Worm (Caenorhabditis elegans) whole organism, midembryonic: Measurements from ENCODE around the gene str-255.

Experiments used
- T22C8.4 ChIP-seq: fragments of 200-800 bp; sonication (Bioruptor generic); IDR thresholded peaks from 2 replicates; pipeline ENCODE4 v1.3.6; 2022; ENCODE audit warnings: missing genetic modification characterization, missing compliant biosample characterization
- cog-1 ChIP-seq: sonication (generic microtip); optimal IDR thresholded peaks from 2 replicates; lab custom pipeline; 2016; ENCODE audit warnings: missing genetic modification characterization, missing compliant biosample characterization
- flt-1 ChIP-seq: fragments of 200-800 bp; sonication (Bioruptor generic); IDR thresholded peaks from 2 replicates; pipeline ENCODE4 v1.3.6; 2022; ENCODE audit warnings: missing genetic modification characterization, missing compliant biosample characterization
- klf-2 ChIP-seq: fragments of 200-800 bp; sonication (Bioruptor generic); conservative IDR thresholded peaks from 2 replicates; pipeline ENCODE4 v1.3.6; 2022; ENCODE audit warnings: missing genetic modification reagents, missing genetic modification characterization, missing compliant biosample characterization
- med-1 ChIP-seq: sonication (generic microtip); optimal IDR thresholded peaks from 2 replicates; lab custom pipeline; 2017; ENCODE audit warnings: missing genetic modification characterization, mild to moderate bottlenecking, missing compliant biosample characterization, antibody characterized with exemption, missing genetic modification reagents; ENCODE audit not compliant: insufficient read depth
- ref-1 ChIP-seq: fragments of 200-800 bp; sonication (Bioruptor generic); conservative IDR thresholded peaks from 2 replicates; pipeline ENCODE4 v1.3.6; 2022; ENCODE audit warnings: missing genetic modification reagents, missing genetic modification characterization, missing compliant biosample characterization
- tab-1 ChIP-seq: fragments of 200-800 bp; sonication (Bioruptor generic); IDR thresholded peaks from 2 replicates; pipeline ENCODE4 v1.3.6; 2022; ENCODE audit warnings: missing genetic modification characterization, missing compliant biosample characterization
- ztf-23 ChIP-seq: fragments of 200-800 bp; sonication (Bioruptor generic); IDR thresholded peaks from 2 replicates; pipeline ENCODE4 v1.3.6; 2022; ENCODE audit warnings: missing genetic modification reagents, missing genetic modification characterization, missing compliant biosample characterization
- ztf-29 ChIP-seq: fragments of 200-800 bp; sonication (Bioruptor generic); IDR thresholded peaks from 2 replicates; pipeline ENCODE4 v1.3.6; 2022; ENCODE audit warnings: missing genetic modification reagents, missing genetic modification characterization, missing compliant biosample characterization

str-255 gene

DNA sequence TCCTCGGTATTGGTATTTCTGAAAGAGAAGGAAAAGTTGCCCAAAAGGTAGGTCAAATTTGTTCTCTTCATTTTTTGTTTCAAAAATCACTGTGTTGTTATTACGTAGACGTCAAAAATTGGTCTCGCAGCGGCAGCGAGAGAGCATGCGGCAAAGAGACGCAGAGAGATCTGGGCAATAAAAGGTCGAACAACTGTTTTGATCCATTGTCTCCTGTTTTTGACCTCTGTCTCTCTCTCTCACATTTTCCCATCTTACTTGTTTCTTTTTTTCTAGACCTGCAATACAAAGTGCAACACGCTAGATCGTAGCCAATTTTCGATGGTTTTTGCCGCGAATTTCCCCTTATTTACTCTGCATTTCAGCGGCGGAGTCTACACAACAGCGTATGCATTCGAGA lies 37.1 kb downstream of the str-255 start:
- TF ChIP-seq T22C8.4 (GFP tag; lab: Robert Waterston, UW) (0 out of 2 replicates have a peak, but pooled peaks have one; percentile 19), med-1 (GFP tag; lab: Kevin White, UChicago) (no peak)

DNA sequence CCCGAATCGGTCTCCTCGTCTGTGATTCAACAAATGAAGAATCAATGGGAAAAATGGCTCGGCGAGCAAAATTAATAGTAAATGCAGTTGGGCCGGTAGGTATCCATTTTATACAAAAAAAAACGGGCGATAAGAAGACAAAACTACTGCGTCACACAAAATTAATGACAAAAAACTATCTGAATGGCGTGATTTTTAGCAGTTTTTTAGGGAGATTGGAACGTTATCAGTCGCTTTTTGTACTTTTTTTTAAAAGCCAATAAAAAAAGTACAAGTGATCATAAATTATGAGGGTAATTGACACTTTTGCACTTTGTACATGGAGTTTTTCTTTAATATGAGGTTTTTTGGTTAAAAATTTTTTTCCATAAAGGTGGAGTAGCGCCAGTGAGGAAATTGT lies 40.5 kb downstream of the str-255 start:
- no peak for TF ChIP-seq klf-2
- no peak for TF ChIP-seq ztf-29 (GFP tag; lab: Robert Waterston, UW)
- no peak for TF ChIP-seq cog-1 (tag; lab: Kevin White, UChicago)
- no peak for TF ChIP-seq flt-1
- TF ChIP-seq tab-1 (GFP tag; lab: Robert Waterston, UW): no peak
- no peak for TF ChIP-seq ztf-23
- TF ChIP-seq T22C8.4 (GFP tag; lab: Robert Waterston, UW): no peak
- no peak for TF ChIP-seq ref-1
- no peak for TF ChIP-seq med-1 (GFP tag; lab: Kevin White, UChicago)

DNA sequence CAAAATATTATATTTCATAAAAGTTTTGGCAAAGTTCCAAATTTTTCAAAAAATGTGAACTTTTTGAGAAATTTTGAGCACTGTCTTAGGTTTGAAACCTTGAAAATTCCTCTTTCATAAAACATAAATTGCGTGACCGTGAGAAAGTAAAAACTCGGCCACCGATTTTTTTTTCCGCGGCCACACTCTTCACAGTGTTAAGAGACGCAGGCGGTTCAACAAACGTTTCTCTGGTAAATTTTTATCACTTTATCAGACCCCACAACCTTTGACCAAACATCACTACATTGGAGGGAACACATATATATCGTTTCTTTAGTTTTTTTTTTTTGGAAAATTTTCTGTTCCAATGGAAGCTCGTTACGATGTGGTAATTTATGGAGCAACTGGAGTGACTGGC lies 41.1 kb downstream of the str-255 start, which contains the start of gene F22F7.2:
Gene F22F7.2, plus strand, starts transcription at position 266 of the 400 bp plus-strand sequence.
- TF ChIP-seq med-1 (GFP tag; lab: Kevin White, UChicago): no peak
- no peak for TF ChIP-seq T22C8.4 (GFP tag; lab: Robert Waterston, UW)
- TF ChIP-seq flt-1: no peak
- no peak for TF ChIP-seq klf-2
- TF ChIP-seq cog-1 (tag; lab: Kevin White, UChicago): no peak
- no peak for TF ChIP-seq ztf-23

DNA sequence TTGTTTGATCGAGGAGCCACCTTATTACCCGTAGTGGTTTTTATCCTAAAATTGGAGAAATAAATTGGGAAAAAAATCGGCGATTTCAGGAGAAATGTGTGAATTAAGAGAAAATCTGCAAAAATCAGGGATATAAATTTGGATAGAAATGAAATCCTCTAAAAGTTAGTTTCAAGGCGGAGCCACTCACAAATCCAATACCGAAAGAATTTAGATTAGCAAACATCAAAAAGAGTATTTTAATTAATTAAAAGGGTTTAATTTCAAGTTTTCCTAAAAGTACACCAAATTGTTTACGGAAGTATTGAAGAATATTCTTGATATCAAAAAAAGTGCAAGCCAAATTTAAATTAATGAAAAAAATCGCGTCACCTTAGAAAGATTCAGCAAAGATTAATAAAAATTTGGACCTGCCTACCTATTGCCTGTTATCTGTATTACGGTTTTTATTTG lies 41.7 kb downstream of the str-255 start, which contains the start of gene F22F7.8:
Gene F22F7.8, minus strand, starts transcription at position 51 of the 453 bp plus-strand sequence.
- TF ChIP-seq ref-1: no peak
- no peak for TF ChIP-seq klf-2
- no peak for TF ChIP-seq med-1 (GFP tag; lab: Kevin White, UChicago)
- no peak for TF ChIP-seq flt-1
- TF ChIP-seq tab-1 (GFP tag; lab: Robert Waterston, UW): no peak
- no peak for TF ChIP-seq ztf-23
- TF ChIP-seq cog-1 (tag; lab: Kevin White, UChicago): no peak
- TF ChIP-seq T22C8.4 (GFP tag; lab: Robert Waterston, UW): no peak
- no peak for TF ChIP-seq ztf-29 (GFP tag; lab: Robert Waterston, UW)

DNA sequence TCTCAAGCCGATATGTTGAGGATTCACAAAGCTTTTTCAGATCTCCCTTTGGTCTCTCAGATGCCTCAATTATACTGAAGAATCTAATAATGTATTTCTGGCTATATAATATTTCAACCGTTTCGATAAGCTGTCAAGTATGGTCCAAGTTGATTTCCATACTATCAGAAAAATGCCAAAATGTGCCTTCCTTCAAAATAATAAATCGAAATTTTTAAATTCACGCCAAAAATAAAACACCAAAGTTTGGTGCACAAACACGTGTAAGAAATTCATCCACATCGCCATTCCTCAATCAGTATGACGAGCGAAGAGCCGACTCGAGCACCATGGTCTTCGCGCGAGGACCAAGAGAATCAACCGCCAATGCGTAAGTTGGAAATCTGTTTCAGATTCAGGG lies 44.1 kb downstream of the str-255 start, which contains the start of gene F22F7.11:
Gene F22F7.11, plus strand, starts transcription at position 301 of the 400 bp plus-strand sequence.
- TF ChIP-seq ztf-29 (GFP tag; lab: Robert Waterston, UW): no peak
- no peak for TF ChIP-seq T22C8.4 (GFP tag; lab: Robert Waterston, UW)
- TF ChIP-seq ref-1: no peak
- TF ChIP-seq klf-2: no peak
- TF ChIP-seq flt-1: no peak
- TF ChIP-seq tab-1 (GFP tag; lab: Robert Waterston, UW): no peak
- no peak for TF ChIP-seq ztf-23
- no peak for TF ChIP-seq cog-1 (tag; lab: Kevin White, UChicago)
- TF ChIP-seq med-1 (GFP tag; lab: Kevin White, UChicago): no peak

DNA sequence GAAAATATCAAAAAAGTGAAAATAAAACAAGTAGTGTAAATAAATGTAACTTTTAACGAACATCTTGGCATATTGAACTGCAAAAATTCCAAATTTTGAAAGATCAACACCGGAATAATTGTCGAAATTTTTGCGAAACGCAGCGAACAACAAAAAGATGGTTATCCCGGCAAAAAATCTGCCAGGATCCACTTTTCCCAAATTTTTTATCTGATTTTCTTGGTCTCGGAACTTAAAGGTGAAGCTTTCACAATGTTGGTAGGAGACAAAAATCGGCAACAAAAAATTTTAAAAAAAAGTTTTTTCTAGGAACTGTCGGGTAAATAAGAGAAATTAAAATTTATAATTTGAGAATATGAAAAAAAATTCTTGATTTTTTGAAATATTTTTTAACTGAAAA lies 45.1 kb downstream of the str-255 start, which contains the start of gene bgnt-1.2:
Gene bgnt-1.2, minus strand, starts transcription at position 101 of the 400 bp plus-strand sequence.
- TF ChIP-seq flt-1 (no peak), klf-2 (no peak), cog-1 (tag; lab: Kevin White, UChicago) (no peak), ztf-23 (no peak), tab-1 (GFP tag; lab: Robert Waterston, UW) (no peak), med-1 (GFP tag; lab: Kevin White, UChicago) (no peak), ref-1 (no peak)
